Worm (Caenorhabditis elegans) whole organism, young adult: Measurements from ENCODE around the gene usip-1.

Source experiments
- F55B11.4 ChIP-seq: sonication (generic microtip); optimal IDR thresholded peaks from 2 replicates; lab custom pipeline; 2016; ENCODE audit warnings: missing compliant biosample characterization, missing genetic modification characterization, borderline replicate concordance; ENCODE audit not compliant: insufficient read depth
- Y67H2A.10 ChIP-seq: fragments of 200-800 bp; sonication (Bioruptor generic); conservative IDR thresholded peaks from 2 replicates; pipeline ENCODE4 v1.3.6; 2022; ENCODE audit warnings: missing genetic modification reagents, missing genetic modification characterization, missing compliant biosample characterization
- attf-5 ChIP-seq: fragments of 200-800 bp; sonication (Bioruptor generic); optimal IDR thresholded peaks from 2 replicates; lab custom pipeline; 2018; ENCODE audit warnings: mild to moderate bottlenecking, missing genetic modification characterization, missing compliant biosample characterization
- cebp-2 ChIP-seq: fragments of 200-800 bp; sonication (Bioruptor generic); IDR thresholded peaks from 2 replicates; pipeline ENCODE4 v1.3.6; 2022; ENCODE audit warnings: missing genetic modification characterization, missing compliant biosample characterization

The usip-1 gene

DNA sequence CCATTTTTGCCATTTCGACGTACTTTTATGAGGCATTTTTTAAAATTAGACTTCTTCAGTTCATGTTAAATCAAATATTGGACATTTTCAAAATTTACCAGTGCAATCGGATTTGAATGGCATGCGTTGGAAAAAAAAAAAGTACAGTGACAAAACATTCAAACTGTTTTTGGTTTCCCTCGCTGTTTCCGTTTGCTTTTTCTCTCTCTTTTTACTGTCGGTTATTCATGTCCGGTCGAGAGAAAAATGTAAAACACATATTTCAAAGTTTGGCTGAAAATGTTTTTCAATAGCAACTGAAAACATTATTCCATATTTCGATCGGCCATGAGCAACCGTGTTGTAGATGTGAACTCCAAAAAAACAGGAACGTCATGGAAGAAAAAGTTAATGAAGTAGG is 43.4 kb downstream of the usip-1 start, which contains the start of gene C27A7.3:
TSS of gene C27A7.3 (plus strand) at position 301 of the 400 bp plus-strand sequence.
- TF ChIP-seq cebp-2 (GFP tag; lab: Robert Waterston, UW) (no peak), attf-5 (GFP tag; lab: Kevin White, UChicago) (no peak)

ce11 chrV:12137942-12138341 is 46.1 kb downstream of the usip-1 start:
- TF ChIP-seq Y67H2A.10 (GFP tag; lab: Robert Waterston, UW): no peak
- no peak for TF ChIP-seq F55B11.4 (tag; lab: Kevin White, UChicago)
- TF ChIP-seq, all 124 proteins: peak for 0
